Fruit fly (Drosophila melanogaster): Measurements from ENCODE around the gene CG45071.

CG45071 gene

dm6 chr3L:15150028-15150427 is 44.3 kb downstream of the CG45071 start:
- TF ChIP-seq h (GFP tag; optimal IDR thresholded peaks at IDR 0.05) (peak; percentile 76), lola (GFP tag; optimal IDR thresholded peaks at IDR 0.05) (no peak), Hnf4 (GFP tag; optimal IDR thresholded peaks at IDR 0.05) (no peak), tai (GFP tag; optimal IDR thresholded peaks at IDR 0.05) (no peak), HLH106 (tag; optimal IDR thresholded peaks at IDR 0.05) (no peak), rgr (GFP tag; optimal IDR thresholded peaks at IDR 0.05) (peak; percentile 78), ey (GFP tag; optimal IDR thresholded peaks at IDR 0.05) (no peak), brk (GFP tag; optimal IDR thresholded peaks at IDR 0.05) (no peak), foxo (GFP tag; optimal IDR thresholded peaks at IDR 0.05) (peak in 1 of 2 experiments; percentile 55), Rel (GFP tag; optimal IDR thresholded peaks at IDR 0.05) (no peak), Rel (tag; optimal IDR thresholded peaks at IDR 0.05) (no peak), Myc (optimal IDR thresholded peaks at IDR 0.05) (no peak), sv (GFP tag; optimal IDR thresholded peaks at IDR 0.05) (no peak), dl (GFP tag; optimal IDR thresholded peaks at IDR 0.05; ENCODE audit: insufficient read depth in 1 of 2, partially characterized antibody in 2 of 2) (no peak), N (GFP tag; optimal IDR thresholded peaks at IDR 0.05) (no peak), OdsH (GFP tag; optimal IDR thresholded peaks at IDR 0.05) (peak; percentile 66), Dfd (GFP tag; optimal IDR thresholded peaks at IDR 0.05) (no peak), Hr78 (GFP tag; optimal IDR thresholded peaks at IDR 0.05) (no peak), usp (GFP tag; optimal IDR thresholded peaks at IDR 0.05) (no peak), dmrt93B (GFP tag; optimal IDR thresholded peaks at IDR 0.05) (no peak), psq (GFP tag; optimal IDR thresholded peaks at IDR 0.05) (peak; percentile 18), Mio (GFP tag; optimal IDR thresholded peaks at IDR 0.05) (no peak), jim (GFP tag; optimal IDR thresholded peaks at IDR 0.05) (no peak), Jra (GFP tag; optimal IDR thresholded peaks at IDR 0.05) (no peak), dsf (GFP tag; optimal IDR thresholded peaks at IDR 0.05; ENCODE audit: borderline replicate concordance) (no peak), Sp1 (GFP tag; optimal IDR thresholded peaks at IDR 0.05) (no peak), Dif (GFP tag; optimal IDR thresholded peaks at IDR 0.05; ENCODE audit: partially characterized antibody) (no peak), GATAd (GFP tag; optimal IDR thresholded peaks at IDR 0.05) (no peak), CG32264 (GFP tag; optimal IDR thresholded peaks at IDR 0.05) (no peak), woc (GFP tag; optimal IDR thresholded peaks at IDR 0.05) (no peak), Hr83 (GFP tag; optimal IDR thresholded peaks at IDR 0.05; ENCODE audit: poor library complexity, severe bottlenecking) (peak; percentile 97), sage (GFP tag; optimal IDR thresholded peaks at IDR 0.05) (no peak), pan (optimal IDR thresholded peaks at IDR 0.05) (no peak), br (GFP tag; optimal IDR thresholded peaks at IDR 0.05) (peak; percentile 36), CG9705 (GFP tag; optimal IDR thresholded peaks at IDR 0.05) (peak; percentile 0), Vsx2 (GFP tag; optimal IDR thresholded peaks at IDR 0.05; ENCODE audit: partially characterized antibody) (no peak), Abd-B (GFP tag; optimal IDR thresholded peaks at IDR 0.05) (no peak), fru (GFP tag; optimal IDR thresholded peaks at IDR 0.05) (no peak), CrebA (GFP tag; optimal IDR thresholded peaks at IDR 0.05; ENCODE audit: borderline replicate concordance) (no peak)

DNA sequence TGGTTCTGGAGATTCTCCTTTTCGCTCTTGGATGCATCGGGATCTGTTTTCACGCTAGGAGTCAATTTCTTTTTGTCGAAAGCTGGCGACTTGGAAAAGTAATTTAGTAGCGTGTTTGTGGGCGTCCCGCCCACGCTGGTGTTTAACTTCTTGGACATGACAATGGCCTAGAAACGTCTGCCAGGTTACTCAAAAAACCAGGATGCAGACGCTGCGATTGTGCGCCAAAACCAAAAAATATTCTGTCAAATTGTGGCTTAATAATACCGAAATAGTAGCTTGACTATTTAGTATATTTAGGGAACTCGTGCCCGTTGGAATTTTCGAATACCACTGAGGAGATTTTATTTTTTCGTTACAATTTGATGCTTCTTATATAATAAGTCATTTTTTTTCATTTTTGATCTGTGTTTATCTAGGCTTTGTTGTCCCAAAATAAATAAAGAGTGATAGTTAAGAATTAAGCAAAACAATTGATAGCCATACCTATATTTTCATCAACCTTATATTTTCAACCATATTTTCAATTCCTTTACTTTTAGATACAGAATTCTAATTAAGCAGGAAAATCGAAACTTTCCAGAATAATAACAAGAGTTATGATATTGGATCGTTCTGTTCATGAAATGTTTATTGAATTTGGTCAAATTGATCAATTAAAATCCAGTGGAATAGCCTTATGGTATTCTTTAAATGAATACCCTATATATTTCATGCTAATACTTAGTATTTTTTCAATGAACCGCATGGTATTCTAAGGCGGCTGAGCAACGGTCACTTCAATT is 52.8 kb downstream of the CG45071 start, which contains the start of the genes Msh6 and Prp31:
TSS of gene Msh6 (minus strand) at position 233 of the 785 bp plus-strand sequence.
TSS of gene Prp31 (plus strand) at position 771 of the 785 bp plus-strand sequence.
- no peak for TF ChIP-seq woc (GFP tag; optimal IDR thresholded peaks at IDR 0.05)
- TF ChIP-seq Hr83 (GFP tag; optimal IDR thresholded peaks at IDR 0.05; ENCODE audit: poor library complexity, severe bottlenecking): no peak
- no peak for TF ChIP-seq Mio (GFP tag; optimal IDR thresholded peaks at IDR 0.05)
- TF ChIP-seq lola (GFP tag; optimal IDR thresholded peaks at IDR 0.05): no peak
- TF ChIP-seq CG9705 (GFP tag; optimal IDR thresholded peaks at IDR 0.05): peak; percentile 60
- TF ChIP-seq pan (optimal IDR thresholded peaks at IDR 0.05): no peak
- no peak for TF ChIP-seq usp (GFP tag; optimal IDR thresholded peaks at IDR 0.05)
- TF ChIP-seq br (GFP tag; optimal IDR thresholded peaks at IDR 0.05): no peak
- no peak for TF ChIP-seq tai (GFP tag; optimal IDR thresholded peaks at IDR 0.05)
- TF ChIP-seq ey (GFP tag; optimal IDR thresholded peaks at IDR 0.05): peak; percentile 46
- no peak for TF ChIP-seq Jra (GFP tag; optimal IDR thresholded peaks at IDR 0.05)
- TF ChIP-seq CrebA (GFP tag; optimal IDR thresholded peaks at IDR 0.05; ENCODE audit: borderline replicate concordance): no peak
- no peak for TF ChIP-seq dl (GFP tag; optimal IDR thresholded peaks at IDR 0.05; ENCODE audit: insufficient read depth in 1 of 2, partially characterized antibody in 2 of 2)
- peak; percentile 61 for TF ChIP-seq Sp1 (GFP tag; optimal IDR thresholded peaks at IDR 0.05)
- no peak for TF ChIP-seq h (GFP tag; optimal IDR thresholded peaks at IDR 0.05)
- TF ChIP-seq sv (GFP tag; optimal IDR thresholded peaks at IDR 0.05): peak; percentile 35
- no peak for TF ChIP-seq Rel (GFP tag; optimal IDR thresholded peaks at IDR 0.05)
- TF ChIP-seq Rel (tag; optimal IDR thresholded peaks at IDR 0.05): no peak
- peak; percentile 40 for TF ChIP-seq psq (GFP tag; optimal IDR thresholded peaks at IDR 0.05)
- TF ChIP-seq foxo (GFP tag; optimal IDR thresholded peaks at IDR 0.05): no peak
- TF ChIP-seq Dif (GFP tag; optimal IDR thresholded peaks at IDR 0.05; ENCODE audit: partially characterized antibody): no peak
- no peak for TF ChIP-seq sage (GFP tag; optimal IDR thresholded peaks at IDR 0.05)
- peak; percentile 63 for TF ChIP-seq HLH106 (tag; optimal IDR thresholded peaks at IDR 0.05)

Measured in whole organism, wandering third instar larva.